Worm (Caenorhabditis elegans): ENCODE data around the gene mpst-4.
A peak's percentile ranks its signal among the peaks of the same experiment; 100 is the strongest.

Gene mpst-4

DNA sequence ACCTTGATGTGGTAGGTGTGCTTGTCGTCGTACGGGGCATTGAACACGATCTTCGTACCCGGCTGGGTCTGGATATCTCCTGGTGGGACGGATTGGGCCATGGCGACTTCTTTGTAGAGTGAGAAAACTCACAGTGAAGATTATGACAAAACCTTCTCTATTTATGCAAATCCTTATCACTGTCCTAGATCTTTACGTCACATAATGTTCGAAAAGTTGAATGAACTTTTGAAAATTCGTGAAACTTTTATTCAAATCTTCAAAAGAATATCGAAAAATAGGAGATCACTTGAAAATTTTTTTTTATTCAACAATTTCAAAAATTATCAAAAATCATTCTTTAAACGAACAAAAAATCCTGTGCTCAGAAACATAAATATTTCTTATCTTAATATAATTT lies 29.3 kb upstream of the mpst-4 start, which contains the start of gene msp-33:
Gene msp-33, minus strand, starts transcription at position 101 of the 400 bp plus-strand sequence.
- TF ChIP-seq lin-39 (tag; optimal IDR thresholded peaks at IDR 0.05) (no peak), dmd-4 (tag; optimal IDR thresholded peaks at IDR 0.05) (no peak), nhr-237 (tag; optimal IDR thresholded peaks at IDR 0.05) (no peak), unc-55 (GFP tag; optimal IDR thresholded peaks at IDR 0.05) (no peak), lsy-2 (tag; optimal IDR thresholded peaks at IDR 0.05) (no peak), elt-1 (tag; optimal IDR thresholded peaks at IDR 0.05) (no peak), unc-39 (tag; optimal IDR thresholded peaks at IDR 0.05) (no peak), ceh-16 (tag; optimal IDR thresholded peaks at IDR 0.05) (no peak), mbf-1 (tag; optimal IDR thresholded peaks at IDR 0.05) (no peak), ZK546.5 (tag; optimal IDR thresholded peaks at IDR 0.05) (no peak), F13H6.1 (tag; optimal IDR thresholded peaks at IDR 0.05) (no peak), elt-3 (tag; optimal IDR thresholded peaks at IDR 0.05) (no peak), mdl-1 (tag; optimal IDR thresholded peaks at IDR 0.05) (no peak), skn-1 (tag; optimal IDR thresholded peaks at IDR 0.05) (no peak), aly-2 (tag; optimal IDR thresholded peaks at IDR 0.05) (no peak), sem-4 (tag; optimal IDR thresholded peaks at IDR 0.05) (no peak)

- TF ChIP-seq elt-1 (tag; optimal IDR thresholded peaks at IDR 0.05) (no peak), nhr-21 (tag; optimal IDR thresholded peaks at IDR 0.05) (no peak), R02D3.7 (tag; optimal IDR thresholded peaks at IDR 0.05) (no peak), nhr-10 (tag; optimal IDR thresholded peaks at IDR 0.05) (no peak), nhr-6 (tag; optimal IDR thresholded peaks at IDR 0.05) (peak; percentile 8), ZK546.5 (tag; optimal IDR thresholded peaks at IDR 0.05) (no peak), nhr-23 (tag; optimal IDR thresholded peaks at IDR 0.05) (no peak), sma-3 (GFP tag; optimal IDR thresholded peaks at IDR 0.05) (peak; percentile 23), elt-3 (tag; optimal IDR thresholded peaks at IDR 0.05) (no peak), mdl-1 (tag; optimal IDR thresholded peaks at IDR 0.05) (no peak), ceh-16 (tag; optimal IDR thresholded peaks at IDR 0.05) (no peak), ztf-11 (tag; optimal IDR thresholded peaks at IDR 0.05) (no peak), ztf-4 (tag; optimal IDR thresholded peaks at IDR 0.05) (peak; percentile 66), unc-55 (GFP tag; optimal IDR thresholded peaks at IDR 0.05) (peak; percentile 43), lin-13 (GFP tag; optimal IDR thresholded peaks at IDR 0.05) (no peak), nhr-11 (tag; optimal IDR thresholded peaks at IDR 0.05) (no peak), lsy-2 (tag; optimal IDR thresholded peaks at IDR 0.05) (peak in 1 of 2 experiments; percentile 51), fos-1 (tag; optimal IDR thresholded peaks at IDR 0.05) (no peak), lin-11 (tag; optimal IDR thresholded peaks at IDR 0.05) (no peak), ama-1 (optimal IDR thresholded peaks at IDR 0.05) (peak; percentile 81), alr-1 (tag; optimal IDR thresholded peaks at IDR 0.05) (no peak), nhr-77 (tag; optimal IDR thresholded peaks at IDR 0.05) (no peak), egl-27 (tag; optimal IDR thresholded peaks at IDR 0.05) (no peak), blmp-1 (tag; optimal IDR thresholded peaks at IDR 0.05; ENCODE audit: insufficient read depth) (no peak), unc-39 (tag; optimal IDR thresholded peaks at IDR 0.05) (no peak), lin-39 (tag; optimal IDR thresholded peaks at IDR 0.05) (no peak), nhr-237 (tag; optimal IDR thresholded peaks at IDR 0.05) (no peak), crh-2 (tag; optimal IDR thresholded peaks at IDR 0.05) (peak; percentile 61), snpc-4 (tag; optimal IDR thresholded peaks at IDR 0.05) (no peak), nhr-25 (tag; optimal IDR thresholded peaks at IDR 0.05) (no peak), nhr-129 (tag; optimal IDR thresholded peaks at IDR 0.05) (peak; percentile 33), unc-62 (GFP tag; optimal IDR thresholded peaks at IDR 0.05) (no peak), C34F6.9 (tag; optimal IDR thresholded peaks at IDR 0.05) (no peak), Y55F3AM.14 (GFP tag; optimal IDR thresholded peaks at IDR 0.05) (no peak), aly-2 (tag; optimal IDR thresholded peaks at IDR 0.05) (no peak), mbf-1 (tag; optimal IDR thresholded peaks at IDR 0.05) (no peak), gmeb-1 (tag; optimal IDR thresholded peaks at IDR 0.05) (no peak), dmd-4 (tag; optimal IDR thresholded peaks at IDR 0.05) (no peak), skn-1 (tag; optimal IDR thresholded peaks at IDR 0.05) (no peak), peb-1 (tag; optimal IDR thresholded peaks at IDR 0.05) (no peak), mab-5 (tag; optimal IDR thresholded peaks at IDR 0.05) (no peak), sem-4 (tag; optimal IDR thresholded peaks at IDR 0.05) (no peak), sma-9 (GFP tag; optimal IDR thresholded peaks at IDR 0.05) (peak; percentile 33), sma-9 (tag; optimal IDR thresholded peaks at IDR 0.05) (no peak), ceh-82 (tag; optimal IDR thresholded peaks at IDR 0.05) (no peak), nhr-12 (tag; optimal IDR thresholded peaks at IDR 0.05) (no peak), ztf-1 (GFP tag; conservative IDR thresholded peaks at IDR 0.05) (no peak), F13H6.1 (tag; optimal IDR thresholded peaks at IDR 0.05) (peak; percentile 25), zag-1 (tag; optimal IDR thresholded peaks at IDR 0.05) (no peak)
Measured at ce11 chrII:4891012-4891775, 27.9 kb upstream of the mpst-4 start, which contains the start of gene gst-9. TSS of gene gst-9 (plus strand) at chrII:4891585.

All from whole organism, L2 larva.